Worm (Caenorhabditis elegans) whole organism, L1 larva: Measurements from ENCODE around the gene C01G10.4.
A peak's percentile ranks its signal among the peaks of the same experiment; 100 is the strongest.

Source experiments
- ces-1 ChIP-seq: fragments of 150-350 bp; optimal IDR thresholded peaks from 2 replicates; lab custom pipeline; 2014; ENCODE audit warnings: missing biosample characterization, missing genetic modification reagents, missing genetic modification characterization
- lin-13 ChIP-seq: fragments of 150-350 bp; optimal IDR thresholded peaks from 2 replicates; lab custom pipeline; 2014; ENCODE audit warnings: missing biosample characterization, missing genetic modification reagents, missing genetic modification characterization
- nhr-90 ChIP-seq: sonication (generic microtip); optimal IDR thresholded peaks from 2 replicates; lab custom pipeline; 2016; ENCODE audit warnings: mild to moderate bottlenecking, missing genetic modification characterization, missing compliant biosample characterization; ENCODE audit not compliant: poor library complexity
- rnt-1 ChIP-seq: sonication (generic microtip); optimal IDR thresholded peaks from 2 replicates; lab custom pipeline; 2016; ENCODE audit warnings: mild to moderate bottlenecking, missing genetic modification characterization, moderate library complexity, missing compliant biosample characterization
- snu-23 ChIP-seq: sonication (generic microtip); optimal IDR thresholded peaks from 2 replicates; lab custom pipeline; 2016; ENCODE audit warnings: missing genetic modification characterization, missing compliant biosample characterization
- unc-62 ChIP-seq: fragments of 150-350 bp; optimal IDR thresholded peaks from 2 replicates; lab custom pipeline; 2014; ENCODE audit warnings: missing biosample characterization, missing genetic modification reagents, missing genetic modification characterization

DNA sequence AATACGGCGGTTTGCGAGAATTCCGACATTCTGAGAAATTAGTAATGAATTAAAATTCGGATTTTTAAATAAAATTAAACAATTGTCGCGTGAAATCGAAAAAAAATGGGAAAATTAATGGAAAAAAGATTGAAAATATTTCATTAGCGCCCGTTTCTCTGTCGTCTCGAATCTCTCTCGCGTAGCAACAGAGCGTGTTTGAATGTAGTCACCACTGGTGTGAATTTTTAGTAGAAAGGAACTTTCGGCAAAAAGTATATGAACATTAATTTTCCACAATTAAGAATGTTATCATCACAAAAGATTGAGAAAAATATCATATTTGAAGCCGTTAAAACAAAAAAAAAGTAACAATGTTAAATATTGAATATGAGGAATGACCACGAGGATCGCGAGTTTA is 47.2 kb downstream of the C01G10.4 start, which contains the start of gene aipl-1:
- TF ChIP-seq ces-1 (GFP tag; lab: Kevin White, UChicago) (no peak), unc-62 (GFP tag; lab: Kevin White, UChicago) (no peak), rnt-1 (tag; lab: Kevin White, UChicago) (peak; percentile 93), lin-13 (GFP tag; lab: Kevin White, UChicago) (peak; percentile 81), snu-23 (GFP tag; lab: Kevin White, UChicago) (peak; percentile 86), nhr-90 (tag; lab: Kevin White, UChicago) (peak; percentile 56)
